Worm (Caenorhabditis elegans) whole organism, young adult: ENCODE measurements around the gene dyn-1.

Experiments
- Y56A3A.18 ChIP-seq: fragments of 200-800 bp; sonication (Bioruptor generic); IDR thresholded peaks from 2 replicates; pipeline ENCODE4 v1.3.6; 2022; ENCODE audit warnings: missing genetic modification reagents, missing genetic modification characterization, missing compliant biosample characterization
- attf-5 ChIP-seq: fragments of 200-800 bp; sonication (Bioruptor generic); optimal IDR thresholded peaks from 2 replicates; lab custom pipeline; 2018; ENCODE audit warnings: mild to moderate bottlenecking, missing genetic modification characterization, missing compliant biosample characterization
- bed-2 ChIP-seq: fragments of 200-800 bp; sonication (Bioruptor generic); IDR thresholded peaks from 2 replicates; pipeline ENCODE4 v1.3.6; 2022; ENCODE audit warnings: missing genetic modification reagents, missing genetic modification characterization, missing compliant biosample characterization
- lsy-27 ChIP-seq: sonication (generic microtip); optimal IDR thresholded peaks from 2 replicates; lab custom pipeline; 2017; ENCODE audit warnings: missing genetic modification characterization, mild to moderate bottlenecking, missing compliant biosample characterization, antibody characterized with exemption, missing genotype, borderline replicate concordance; ENCODE audit not compliant: insufficient read depth
- rec-8 ChIP-seq, 2 experiments: sonication (generic microtip); optimal IDR thresholded peaks; 2 replicates each; lab custom pipeline; 2016; ENCODE audit warnings: mild to moderate bottlenecking in 2 of 2, missing genetic modification characterization in 2 of 2, missing genetic modification reagents in 2 of 2, missing genotype in 2 of 2, missing biosample characterization in 1 of 2, missing compliant biosample characterization in 1 of 2, moderate library complexity in 1 of 2

DNA sequence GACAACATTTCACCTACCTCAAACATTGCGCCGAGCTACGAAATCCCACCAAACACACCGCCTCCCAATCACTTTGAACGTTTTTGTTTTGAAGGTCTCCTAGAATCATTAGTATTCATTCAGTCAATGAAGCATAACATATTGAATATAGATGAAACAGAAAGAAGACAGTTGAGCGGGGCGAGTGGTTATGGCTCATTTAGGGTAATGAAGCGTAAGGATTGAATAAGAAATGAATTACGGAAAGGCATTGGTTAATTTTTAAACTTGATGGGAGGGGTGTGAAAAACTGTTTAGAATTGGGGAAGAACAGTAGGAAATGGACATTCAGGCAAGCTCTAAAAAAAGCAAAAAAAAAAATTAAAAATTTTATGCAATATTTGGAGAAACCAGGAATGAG lies 10.8 kb upstream of the dyn-1 start, which contains the start of gene lron-3:
- TF ChIP-seq attf-5, result no peak
- no peak for TF ChIP-seq bed-2 (GFP tag; lab: Robert Waterston, UW)
- TF ChIP-seq lsy-27, result no peak
- no peak for TF ChIP-seq rec-8 (tag; optimal IDR thresholded peaks at IDR 0.05; lab: Kevin White, UChicago)
- TF ChIP-seq Y56A3A.18 (GFP tag; lab: Robert Waterston, UW), result no peak
